Worm (Caenorhabditis elegans) whole organism, L3 larva: Measurements from ENCODE around the gene F41E6.17.

Experiments
- ZK546.5 ChIP-seq: sonication (generic microtip); optimal IDR thresholded peaks from 2 replicates; lab custom pipeline; 2017; ENCODE audit warnings: missing biosample characterization, missing genetic modification characterization
- aly-2 ChIP-seq: fragments of 150-350 bp; optimal IDR thresholded peaks from 2 replicates; lab custom pipeline; 2014; ENCODE audit warnings: missing biosample characterization, missing genetic modification characterization
- egl-27 ChIP-seq: sonication (generic microtip); optimal IDR thresholded peaks from 4 replicates; lab custom pipeline; 2017; ENCODE audit warnings: missing biosample characterization, missing genetic modification reagents, missing genetic modification characterization
- fos-1 ChIP-seq: fragments of 150-350 bp; optimal IDR thresholded peaks from 2 replicates; lab custom pipeline; 2014; ENCODE audit warnings: missing biosample characterization, missing genetic modification characterization

- no peak for TF ChIP-seq egl-27 (tag; lab: Kevin White, UChicago)
- no peak for TF ChIP-seq fos-1 (tag; lab: Kevin White, UChicago)
- no peak for TF ChIP-seq ZK546.5 (tag; lab: Kevin White, UChicago)
- no peak for TF ChIP-seq aly-2 (tag; lab: Kevin White, UChicago)
Observed at ce11 chrV:8650365-8650764, 26.5 kb downstream of the F41E6.17 start.
